Fruit fly (Drosophila melanogaster): ENCODE data around the gene CG6865.

Gene CG6865

dm6 chr3L:18848436-18848835 is 15.0 kb upstream of the CG6865 start (continued):
- no peak for TF ChIP-seq GATAe (GFP tag; conservative IDR thresholded peaks at IDR 0.05)
- TF ChIP-seq CG2129 (GFP tag; IDR thresholded peaks at IDR 0.05; ENCODE audit: partially characterized antibody) = no peak
- peak; percentile 62 for TF ChIP-seq CG18262 (tag; optimal IDR thresholded peaks at IDR 0.05)
- TF ChIP-seq pita (GFP tag; optimal IDR thresholded peaks at IDR 0.05) = peak; percentile 85
- TF ChIP-seq usp (GFP tag; optimal IDR thresholded peaks at IDR 0.05) = no peak
- no peak for TF ChIP-seq CG17612 (GFP tag; IDR thresholded peaks at IDR 0.05)
- TF ChIP-seq CG4424 (GFP tag; optimal IDR thresholded peaks at IDR 0.05) = peak; percentile 70
- no peak; the same call in 2 of the 3 replicates for TF ChIP-seq H15 (GFP tag; IDR thresholded peaks at IDR 0.05)
- peak; percentile 78 for TF ChIP-seq HmgZ (tag; optimal IDR thresholded peaks at IDR 0.05)
- TF ChIP-seq fd64A (GFP tag; optimal IDR thresholded peaks at IDR 0.05) = no peak
- TF ChIP-seq CG7556 (GFP tag; optimal IDR thresholded peaks at IDR 0.05) = no peak
- TF ChIP-seq CG16815 (GFP tag; optimal IDR thresholded peaks at IDR 0.05) = no peak
- TF ChIP-seq Abd-B (GFP tag; optimal IDR thresholded peaks at IDR 0.05) = no peak
- TF ChIP-seq CG13287 (GFP tag; IDR thresholded peaks at IDR 0.05; ENCODE audit: partially characterized antibody) = peak; percentile 56
- TF ChIP-seq HLHmδ (GFP tag; optimal IDR thresholded peaks at IDR 0.05) = no peak
- peak; percentile 37; the same call in 1 of the 2 replicates for TF ChIP-seq E2f2 (GFP tag; IDR thresholded peaks at IDR 0.05)
- peak; percentile 48 for TF ChIP-seq p53 (GFP tag; optimal IDR thresholded peaks at IDR 0.05)
- peak; percentile 67 for TF ChIP-seq disco-r (GFP tag; optimal IDR thresholded peaks at IDR 0.05)
- no peak for TF ChIP-seq Dref (GFP tag; IDR thresholded peaks at IDR 0.05)
- TF ChIP-seq ewg (GFP tag; optimal IDR thresholded peaks at IDR 0.05) = peak; percentile 62
- TF ChIP-seq sisA (GFP tag; IDR thresholded peaks at IDR 0.05) = no peak
- peak; percentile 91 for TF ChIP-seq Ets65A (GFP tag)
- peak; percentile 40 for TF ChIP-seq grn (GFP tag; optimal IDR thresholded peaks at IDR 0.05)
- no peak for TF ChIP-seq CG6654 (GFP tag; optimal IDR thresholded peaks at IDR 0.05)
- no peak for TF ChIP-seq emc (GFP tag; optimal IDR thresholded peaks at IDR 0.05)
- peak; percentile 38 for TF ChIP-seq Asciz (GFP tag; optimal IDR thresholded peaks at IDR 0.05)
- TF ChIP-seq pum (GFP tag; optimal IDR thresholded peaks at IDR 0.05) = peak; percentile 73
- peak; percentile 17 for TF ChIP-seq CG8281 (tag; optimal IDR thresholded peaks at IDR 0.05)
- no peak for TF ChIP-seq CG8478 (optimal IDR thresholded peaks at IDR 0.05)
- no peak; the same call in 1 of the 2 replicates for TF ChIP-seq Rfx (GFP tag; IDR thresholded peaks at IDR 0.05)
- TF ChIP-seq Rx (GFP tag; IDR thresholded peaks at IDR 0.05) = no peak
- TF ChIP-seq CG5180 (GFP tag; optimal IDR thresholded peaks at IDR 0.05) = peak; percentile 7
- TF ChIP-seq grau (tag; optimal IDR thresholded peaks at IDR 0.05) = no peak
- TF ChIP-seq CG12769 (tag; optimal IDR thresholded peaks at IDR 0.05) = peak; percentile 65
- TF ChIP-seq CG4854 (GFP tag; optimal IDR thresholded peaks at IDR 0.05) = peak; percentile 69
- TF ChIP-seq zfh2 (GFP tag; optimal IDR thresholded peaks at IDR 0.05) = peak; percentile 62
- 0 out of 3 replicates have a peak, but pooled peaks have one; percentile 42 for TF ChIP-seq CG14050 (GFP tag; IDR thresholded peaks at IDR 0.05)
- TF ChIP-seq CG12744 (GFP tag; optimal IDR thresholded peaks at IDR 0.05) = peak; percentile 68
- peak; percentile 74 for TF ChIP-seq pb (GFP tag; optimal IDR thresholded peaks at IDR 0.05)
- TF ChIP-seq CG6254 (GFP tag; optimal IDR thresholded peaks at IDR 0.05) = no peak
- no peak for TF ChIP-seq pan (optimal IDR thresholded peaks at IDR 0.05)
- peak in 1 of 2 experiments; percentile 65 for TF ChIP-seq pan (GFP tag; optimal IDR thresholded peaks at IDR 0.05 in 1 of 2, IDR thresholded peaks at IDR 0.05 in 1 of 2)
- peak; percentile 67 for TF ChIP-seq CG13296 (GFP tag; optimal IDR thresholded peaks at IDR 0.05)
- peak; percentile 1 for TF ChIP-seq trh (GFP tag; optimal IDR thresholded peaks at IDR 0.05)
- TF ChIP-seq CG12659 (GFP tag; optimal IDR thresholded peaks at IDR 0.05) = peak; percentile 62
- peak; percentile 35 for TF ChIP-seq CG2202 (tag; optimal IDR thresholded peaks at IDR 0.05)
- no peak; the same call in 1 of the 2 replicates for TF ChIP-seq CG14014 (GFP tag; IDR thresholded peaks at IDR 0.05)
- no peak for TF ChIP-seq CG15269 (tag; optimal IDR thresholded peaks at IDR 0.05)
- peak; percentile 36 for TF ChIP-seq CrebB (tag; optimal IDR thresholded peaks at IDR 0.05)
- no peak for TF ChIP-seq kah (GFP tag; optimal IDR thresholded peaks at IDR 0.05)
- TF ChIP-seq CG30403 (GFP tag; optimal IDR thresholded peaks at IDR 0.05) = peak; percentile 64
- peak; percentile 84 for TF ChIP-seq Side (GFP tag; optimal IDR thresholded peaks at IDR 0.05)
